Worm (Caenorhabditis elegans) whole organism, early embryonic: Measurements from ENCODE around the gene ras-2.

Source experiments
- ama-1 ChIP-seq: fragments of 150-350 bp; optimal IDR thresholded peaks from 2 replicates; lab custom pipeline; 2014
- flt-1 ChIP-seq: fragments of 200-800 bp; sonication (Bioruptor generic); IDR thresholded peaks from 2 replicates; pipeline ENCODE4 v1.3.6; 2022; ENCODE audit warnings: missing genetic modification characterization, missing compliant biosample characterization
- hmg-4 ChIP-seq: fragments of 200-800 bp; sonication (Bioruptor generic); optimal IDR thresholded peaks from 2 replicates; lab custom pipeline; 2018; ENCODE audit warnings: mild to moderate bottlenecking, missing genetic modification characterization, missing compliant biosample characterization
- hnd-1 ChIP-seq: sonication (generic microtip); optimal IDR thresholded peaks from 2 replicates; lab custom pipeline; 2016; ENCODE audit warnings: missing genetic modification characterization, missing compliant biosample characterization
- scrt-1 ChIP-seq: fragments of 200-800 bp; sonication (Bioruptor generic); IDR thresholded peaks from 2 replicates; pipeline ENCODE4 v1.3.6; 2022; ENCODE audit warnings: missing genetic modification characterization, missing compliant biosample characterization
- sea-1 ChIP-seq: fragments of 200-800 bp; sonication (Bioruptor generic); conservative IDR thresholded peaks from 2 replicates; pipeline ENCODE4 v1.3.6; 2022; ENCODE audit warnings: missing genetic modification characterization, missing compliant biosample characterization

ce11 chrIII:4693695-4694094, 46.2 kb downstream of the ras-2 start, which contains the start of gene T04A8.8:
- TF ChIP-seq flt-1 (GFP tag; lab: Robert Waterston, UW) = no peak
- no peak for TF ChIP-seq sea-1
- no peak for TF ChIP-seq ama-1
- TF ChIP-seq scrt-1 (GFP tag; lab: Robert Waterston, UW) = no peak
- no peak for TF ChIP-seq hnd-1 (tag; lab: Kevin White, UChicago)
- no peak for TF ChIP-seq hmg-4 (GFP tag; lab: Kevin White, UChicago)
